Worm (Caenorhabditis elegans): ENCODE results near the gene vep-2.

DNA sequence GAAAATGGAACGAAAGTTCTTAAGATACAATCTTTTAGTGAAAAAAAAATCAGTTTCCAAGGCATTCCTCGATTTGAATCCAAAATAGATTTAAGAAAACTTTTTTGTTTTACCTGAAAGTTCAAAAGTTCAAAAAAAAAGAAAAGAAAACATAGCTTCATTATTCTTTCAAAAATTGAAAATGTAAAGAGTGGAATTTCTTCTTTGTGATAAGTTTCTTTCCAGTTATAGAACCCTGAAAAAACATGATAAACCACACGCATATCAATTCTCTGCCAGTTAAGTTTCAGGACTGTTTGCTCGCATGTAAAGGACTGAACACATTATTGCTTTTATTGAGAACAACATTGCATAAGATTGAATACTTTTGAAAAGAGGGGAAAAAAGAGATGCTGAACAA, 16.4 kb upstream of the vep-2 start:
- TF ChIP-seq aly-1 (tag; optimal IDR thresholded peaks at IDR 0.05) (no peak), hmg-4 (GFP tag; optimal IDR thresholded peaks at IDR 0.05) (no peak), B0310.2 (tag; optimal IDR thresholded peaks at IDR 0.05) (no peak), ama-1 (optimal IDR thresholded peaks at IDR 0.05) (no peak), scrt-1 (GFP tag; IDR thresholded peaks at IDR 0.05) (no peak), tbx-11 (GFP tag; IDR thresholded peaks at IDR 0.05) (no peak), tbx-37 (GFP tag; conservative IDR thresholded peaks at IDR 0.05) (no peak), sea-1 (GFP tag; conservative IDR thresholded peaks at IDR 0.05) (no peak), F13C5.2 (tag; optimal IDR thresholded peaks at IDR 0.05) (no peak), tra-4 (tag; optimal IDR thresholded peaks at IDR 0.05) (no peak)

Data from whole organism, early embryonic.